Fruit fly (Drosophila melanogaster) whole organism, embryonic: Measurements from ENCODE around the gene unk.

Source experiments
- ATbp ChIP-seq: fragments of 200-800 bp; sonication (Bioruptor generic); optimal IDR thresholded peaks from 2 replicates; lab custom pipeline; 2017; ENCODE audit warnings: missing biosample characterization, mild to moderate bottlenecking, missing genetic modification characterization, missing genetic modification reagents
- Aef1 ChIP-seq: fragments of 200-800 bp; sonication (Bioruptor generic); IDR thresholded peaks from 3 replicates; pipeline ENCODE4 v1.3.6; 2022; ENCODE audit warnings: missing biosample characterization, missing genetic modification characterization
- BEAF-32 ChIP-seq: fragments of 200-800 bp; sonication (Bioruptor generic); optimal IDR thresholded peaks from 3 replicates; lab custom pipeline; 2017; ENCODE audit warnings: missing biosample characterization, missing genetic modification characterization, mild to moderate bottlenecking, moderate library complexity, missing genetic modification reagents
- Bdp1 ChIP-seq: fragments of 200-800 bp; sonication (Bioruptor generic); optimal IDR thresholded peaks from 3 replicates; lab custom pipeline; 2016; ENCODE audit warnings: missing biosample characterization, missing genetic modification characterization
- BtbVII ChIP-seq: fragments of 200-800 bp; sonication (Bioruptor generic); optimal IDR thresholded peaks from 3 replicates; lab custom pipeline; 2017; ENCODE audit warnings: missing biosample characterization, mild to moderate bottlenecking, missing genetic modification characterization
- CG11093 ChIP-seq: fragments of 200-800 bp; sonication (Bioruptor generic); IDR thresholded peaks from 3 replicates; pipeline ENCODE4 v1.3.6; 2022; ENCODE audit warnings: missing biosample characterization, missing genetic modification characterization
- CG1233 ChIP-seq: fragments of 200-800 bp; sonication (Bioruptor generic); optimal IDR thresholded peaks from 4 replicates; lab custom pipeline; 2018; ENCODE audit warnings: missing biosample characterization, mild to moderate bottlenecking, missing genetic modification characterization
- CG18764 ChIP-seq: fragments of 200-800 bp; sonication (Bioruptor generic); optimal IDR thresholded peaks from 3 replicates; lab custom pipeline; 2016; ENCODE audit warnings: missing biosample characterization, missing genetic modification characterization
- CG2199 ChIP-seq: fragments of 200-800 bp; sonication (Bioruptor generic); IDR thresholded peaks from 3 replicates; pipeline ENCODE4 v1.3.6; 2022; ENCODE audit warnings: missing biosample characterization, missing genetic modification characterization
- CG30020 ChIP-seq: fragments of 200-800 bp; optimal IDR thresholded peaks from 2 replicates; lab custom pipeline; 2019; ENCODE audit warnings: missing biosample characterization, mild to moderate bottlenecking, missing genetic modification characterization, moderate library complexity
- CG30403 ChIP-seq: fragments of 200-800 bp; sonication (Bioruptor generic); optimal IDR thresholded peaks from 3 replicates; lab custom pipeline; 2016; ENCODE audit warnings: missing biosample characterization, missing genetic modification characterization
- CG31441 ChIP-seq: fragments of 200-800 bp; sonication (Bioruptor generic); IDR thresholded peaks from 2 replicates; pipeline ENCODE4 v1.3.6; 2022; ENCODE audit warnings: missing biosample characterization, missing genetic modification characterization
- CG33213 ChIP-seq: fragments of 200-800 bp; sonication (Bioruptor generic); optimal IDR thresholded peaks from 3 replicates; lab custom pipeline; 2016; ENCODE audit warnings: missing biosample characterization, missing genetic modification characterization
- CG34376 ChIP-seq: fragments of 200-800 bp; sonication (Bioruptor generic); optimal IDR thresholded peaks from 2 replicates; lab custom pipeline; 2018; ENCODE audit warnings: missing biosample characterization, mild to moderate bottlenecking, missing genetic modification characterization
- CG3995 ChIP-seq: fragments of 200-800 bp; sonication (Bioruptor generic); optimal IDR thresholded peaks from 3 replicates; lab custom pipeline; 2016; ENCODE audit warnings: missing biosample characterization, missing genetic modification characterization
- CG4328 ChIP-seq: fragments of 200-800 bp; sonication (Bioruptor generic); optimal IDR thresholded peaks from 3 replicates; lab custom pipeline; 2017; ENCODE audit warnings: missing biosample characterization, missing genetic modification reagents, missing genetic modification characterization
- CG4404 ChIP-seq: fragments of 200-800 bp; sonication (Bioruptor generic); IDR thresholded peaks from 2 replicates; pipeline ENCODE4 v1.3.6; 2022; ENCODE audit warnings: missing biosample characterization, missing genetic modification characterization
- CG4617 ChIP-seq: fragments of 200-800 bp; sonication (Bioruptor generic); optimal IDR thresholded peaks from 3 replicates; lab custom pipeline; 2016; ENCODE audit warnings: missing biosample characterization, missing genetic modification characterization, borderline replicate concordance
- CG6689 ChIP-seq: fragments of 200-800 bp; sonication (Bioruptor generic); IDR thresholded peaks from 2 replicates; pipeline ENCODE4 v1.3.6; 2022; ENCODE audit warnings: missing biosample characterization, missing genetic modification characterization
- CG9437 ChIP-seq: fragments of 200-800 bp; sonication (Bioruptor generic); optimal IDR thresholded peaks from 2 replicates; lab custom pipeline; 2018; ENCODE audit warnings: missing biosample characterization, mild to moderate bottlenecking, missing genetic modification characterization
- CG9727 ChIP-seq: fragments of 200-800 bp; sonication (Bioruptor generic); optimal IDR thresholded peaks from 3 replicates; lab custom pipeline; 2017; ENCODE audit warnings: missing biosample characterization, mild to moderate bottlenecking, missing genetic modification characterization
- Dll ChIP-seq: fragments of 200-800 bp; sonication (Bioruptor generic); IDR thresholded peaks from 4 replicates; pipeline ENCODE4 v1.3.6; 2022; ENCODE audit warnings: missing biosample characterization, missing genetic modification characterization; ENCODE audit not compliant: partially characterized antibody
- E2f1 ChIP-seq: fragments of 200-800 bp; sonication (Bioruptor generic); IDR thresholded peaks from 2 replicates; pipeline ENCODE4 v1.3.6; 2022; ENCODE audit warnings: missing biosample characterization, missing genetic modification characterization
- Eip74EF ChIP-seq, 2 experiments: fragments of 200-800 bp in 1 of 2; fragments of >200 bp in 1 of 2; sonication (Bioruptor generic) in 1 of 2; optimal IDR thresholded peaks; 2 replicates each; lab custom pipeline; 2017 to 2019; ENCODE audit warnings: missing biosample characterization in 2 of 2, missing genetic modification characterization in 2 of 2, mild to moderate bottlenecking in 1 of 2, moderate library complexity in 1 of 2
- Myb ChIP-seq: fragments of 200-800 bp; sonication (Bioruptor generic); optimal IDR thresholded peaks from 2 replicates; lab custom pipeline; 2016; ENCODE audit warnings: missing biosample characterization, missing genetic modification characterization
- Neu2 ChIP-seq: fragments of 200-800 bp; sonication (Bioruptor generic); optimal IDR thresholded peaks from 3 replicates; lab custom pipeline; 2016; ENCODE audit warnings: missing biosample characterization, missing genetic modification characterization, borderline replicate concordance
- Opbp ChIP-seq: fragments of 200-800 bp; sonication (Bioruptor generic); IDR thresholded peaks from 3 replicates; pipeline ENCODE4 v1.3.6; 2022; ENCODE audit warnings: missing biosample characterization, missing genetic modification characterization; ENCODE audit not compliant: partially characterized antibody
- Ptx1 ChIP-seq: fragments of 200-800 bp; sonication (Bioruptor generic); IDR thresholded peaks from 2 replicates; pipeline ENCODE4 v1.3.6; 2022; ENCODE audit warnings: missing biosample characterization, missing genetic modification characterization
- Ravus ChIP-seq: fragments of 200-800 bp; sonication (Bioruptor generic); IDR thresholded peaks from 2 replicates; pipeline ENCODE4 v1.3.6; 2022; ENCODE audit warnings: missing biosample characterization, missing genetic modification characterization
- TFAM ChIP-seq: fragments of 200-800 bp; sonication (Bioruptor generic); optimal IDR thresholded peaks from 2 replicates; lab custom pipeline; 2017; ENCODE audit warnings: missing biosample characterization, missing genetic modification characterization, inconsistent platforms
- al ChIP-seq: fragments of 200-800 bp; sonication (Bioruptor generic); IDR thresholded peaks from 2 replicates; pipeline ENCODE4 v1.3.6; 2022; ENCODE audit warnings: missing biosample characterization, missing genetic modification characterization
- ato ChIP-seq: fragments of 200-800 bp; sonication (Bioruptor generic); IDR thresholded peaks from 2 replicates; pipeline ENCODE4 v1.3.6; 2022; ENCODE audit warnings: missing biosample characterization, missing genetic modification characterization; ENCODE audit not compliant: partially characterized antibody
- bowl ChIP-seq: fragments of 200-800 bp; sonication (Bioruptor generic); IDR thresholded peaks from 2 replicates; pipeline ENCODE4 v1.3.6; 2022; ENCODE audit warnings: missing biosample characterization, missing genetic modification characterization
- chinmo ChIP-seq: fragments of 200-800 bp; sonication (Bioruptor generic); IDR thresholded peaks from 4 replicates; pipeline ENCODE4 v1.3.6; 2022; ENCODE audit warnings: missing biosample characterization, missing genetic modification characterization; ENCODE audit not compliant: partially characterized antibody
- chn ChIP-seq: fragments of 200-800 bp; sonication (Bioruptor generic); optimal IDR thresholded peaks from 2 replicates; lab custom pipeline; 2016; ENCODE audit warnings: missing biosample characterization, missing genetic modification characterization
- croc ChIP-seq: fragments of 200-800 bp; sonication (Bioruptor generic); conservative IDR thresholded peaks from 3 replicates; pipeline ENCODE4 v1.3.6; 2022; ENCODE audit warnings: missing biosample characterization, missing genetic modification characterization
- fd102C ChIP-seq: fragments of 200-800 bp; sonication (Bioruptor generic); optimal IDR thresholded peaks from 2 replicates; lab custom pipeline; 2018; ENCODE audit warnings: missing biosample characterization, mild to moderate bottlenecking, missing genetic modification characterization, moderate library complexity
- gt ChIP-seq: fragments of 200-800 bp; sonication (Bioruptor generic); IDR thresholded peaks from 2 replicates; pipeline ENCODE4 v1.3.6; 2022; ENCODE audit warnings: missing biosample characterization, missing genetic modification characterization
- hbn ChIP-seq: fragments of 200-800 bp; sonication (Bioruptor generic); IDR thresholded peaks from 2 replicates; pipeline ENCODE4 v1.3.6; 2022; ENCODE audit warnings: missing biosample characterization, missing genetic modification characterization; ENCODE audit not compliant: partially characterized antibody
- insv ChIP-seq, 2 experiments: fragments of 200-800 bp; sonication (Bioruptor generic); optimal IDR thresholded peaks; 3 replicates each; lab custom pipeline; 2016 to 2018; ENCODE audit warnings: missing biosample characterization in 2 of 2, missing genetic modification characterization in 2 of 2
- inv ChIP-seq: fragments of 200-800 bp; sonication (Bioruptor generic); IDR thresholded peaks from 2 replicates; pipeline ENCODE4 v1.3.6; 2022; ENCODE audit warnings: missing biosample characterization, missing genetic modification characterization; ENCODE audit not compliant: partially characterized antibody
- mld ChIP-seq: fragments of 200-800 bp; sonication (Bioruptor generic); IDR thresholded peaks from 3 replicates; pipeline ENCODE4 v1.3.6; 2022; ENCODE audit warnings: missing biosample characterization, missing genetic modification characterization; ENCODE audit not compliant: partially characterized antibody
- nom ChIP-seq: fragments of 200-800 bp; sonication (Bioruptor generic); optimal IDR thresholded peaks from 2 replicates; lab custom pipeline; 2017; ENCODE audit warnings: missing biosample characterization, missing genetic modification characterization, mild to moderate bottlenecking, moderate library complexity, missing genetic modification reagents
- phol ChIP-seq: fragments of 200-800 bp; sonication (Bioruptor generic); optimal IDR thresholded peaks from 3 replicates; lab custom pipeline; 2018; ENCODE audit warnings: missing biosample characterization, mild to moderate bottlenecking, missing genetic modification characterization, moderate library complexity
- run ChIP-seq: fragments of 200-800 bp; sonication (Bioruptor generic); optimal IDR thresholded peaks from 3 replicates; lab custom pipeline; 2018; ENCODE audit warnings: missing biosample characterization, mild to moderate bottlenecking, missing genetic modification characterization
- scrt ChIP-seq: fragments of 200-800 bp; sonication (Bioruptor generic); optimal IDR thresholded peaks from 2 replicates; lab custom pipeline; 2018; ENCODE audit warnings: missing biosample characterization, mild to moderate bottlenecking, missing genetic modification characterization, moderate library complexity
- stc ChIP-seq: fragments of 200-800 bp; sonication (Bioruptor generic); IDR thresholded peaks from 2 replicates; pipeline ENCODE4 v1.3.6; 2022; ENCODE audit warnings: missing biosample characterization, missing genetic modification characterization
- z ChIP-seq: fragments of 200-800 bp; sonication (Bioruptor generic); IDR thresholded peaks from 3 replicates; pipeline ENCODE4 v1.3.6; 2022; ENCODE audit warnings: missing biosample characterization, missing genetic modification characterization
- zfh2 ChIP-seq: fragments of 200-800 bp; sonication (Bioruptor generic); optimal IDR thresholded peaks from 2 replicates; lab custom pipeline; 2016; ENCODE audit warnings: missing biosample characterization, missing genetic modification characterization

Gene unk

DNA sequence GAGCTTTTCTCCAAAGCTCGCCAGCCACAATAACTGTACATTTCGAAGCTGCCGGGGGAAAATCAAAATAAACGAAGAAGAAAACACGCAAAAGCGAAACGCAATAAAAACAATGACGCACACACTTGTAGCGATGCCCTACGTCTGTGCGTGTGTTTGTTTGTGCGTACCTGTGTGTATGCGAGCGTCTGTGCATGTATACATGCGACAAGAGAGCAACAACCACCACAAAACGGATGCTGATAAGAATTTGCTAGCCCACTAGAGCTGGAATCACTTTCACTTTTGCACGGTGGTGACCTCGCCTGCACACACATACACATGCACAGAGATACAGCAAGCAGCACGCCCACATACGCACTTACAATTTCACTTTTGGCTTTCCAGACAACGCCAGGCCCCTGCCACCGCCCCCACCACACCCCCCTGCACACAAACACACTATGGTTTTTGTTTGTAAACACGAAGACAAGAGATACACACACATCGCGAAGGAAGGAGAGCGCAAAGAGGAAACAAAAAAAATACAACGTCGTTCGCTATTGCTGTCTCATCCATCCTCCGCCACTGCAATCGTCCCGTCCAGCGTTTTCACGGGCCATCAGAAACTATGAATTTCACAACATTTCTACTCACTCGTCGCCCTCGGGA is 672 bp downstream of the unk start (continued):
- TF ChIP-seq zfh2 (GFP tag; lab: Kevin White, UChicago) = no peak
- TF ChIP-seq nom = peak; percentile 77
- TF ChIP-seq CG11093 (GFP tag; lab: Robert Waterston, UW) = no peak
- no peak for TF ChIP-seq Ravus (GFP tag; lab: Robert Waterston, UW)
- no peak for TF ChIP-seq CG18764 (GFP tag; lab: Kevin White, UChicago)
- TF ChIP-seq CG30020 (tag; lab: Kevin White, UChicago) = no peak
- TF ChIP-seq phol (tag; lab: Kevin White, UChicago) = no peak
- TF ChIP-seq CG4404 (GFP tag; lab: Robert Waterston, UW) = no peak
- TF ChIP-seq Ptx1 = no peak
- no peak for TF ChIP-seq E2f1
- no peak for TF ChIP-seq Neu2 (GFP tag; lab: Kevin White, UChicago)
- peak; percentile 40 for TF ChIP-seq CG1233 (GFP tag; lab: Kevin White, UChicago)
- peak; percentile 34 for TF ChIP-seq run (tag; lab: Kevin White, UChicago)
- peak; percentile 10 for TF ChIP-seq CG9727 (GFP tag; lab: Kevin White, UChicago)
- TF ChIP-seq Eip74EF (GFP tag; optimal IDR thresholded peaks at IDR 0.05; lab: Kevin White, UChicago) = no peak
- no peak for TF ChIP-seq gt (GFP tag; lab: Robert Waterston, UW)
- no peak for TF ChIP-seq mld (GFP tag; lab: Robert Waterston, UW)
- TF ChIP-seq chinmo (GFP tag; lab: Robert Waterston, UW) = peak; percentile 91
- TF ChIP-seq CG2199 = no peak
- TF ChIP-seq CG4328 (GFP tag; lab: Kevin White, UChicago) = peak; percentile 3
- TF ChIP-seq al = no peak
- TF ChIP-seq croc (GFP tag; lab: Robert Waterston, UW) = no peak; the same call in 2 of the 3 replicates
- no peak; the same call in 3 of the 4 replicates for TF ChIP-seq Dll (GFP tag; lab: Robert Waterston, UW)
- TF ChIP-seq chn (GFP tag; lab: Kevin White, UChicago) = no peak
- no peak for TF ChIP-seq TFAM (GFP tag; lab: Kevin White, UChicago)
- TF ChIP-seq BtbVII (GFP tag; lab: Kevin White, UChicago) = peak; percentile 76
- peak; percentile 42 for TF ChIP-seq CG9437 (GFP tag; lab: Kevin White, UChicago)
- TF ChIP-seq CG6689 (GFP tag; lab: Robert Waterston, UW) = 0 out of 2 replicates have a peak, but pooled peaks have one; percentile 25
- no peak for TF ChIP-seq z (GFP tag; lab: Robert Waterston, UW)
- TF ChIP-seq fd102C (GFP tag; lab: Kevin White, UChicago) = no peak
- TF ChIP-seq Opbp (GFP tag; lab: Robert Waterston, UW) = peak; percentile 58; the same call in 2 of the 3 replicates
- TF ChIP-seq CG4617 = no peak
- TF ChIP-seq inv (GFP tag; lab: Robert Waterston, UW) = no peak
- no peak for TF ChIP-seq CG3995
- no peak for TF ChIP-seq Myb (GFP tag; lab: Kevin White, UChicago)
- TF ChIP-seq ato = no peak
- peak; percentile 91 for TF ChIP-seq scrt (GFP tag; lab: Kevin White, UChicago)
- TF ChIP-seq CG33213 (GFP tag; lab: Kevin White, UChicago) = no peak
- TF ChIP-seq CG30403 = no peak
- no peak; the same call in 1 of the 2 replicates for TF ChIP-seq hbn (GFP tag; lab: Robert Waterston, UW)
- peak; percentile 76 for TF ChIP-seq CG34376 (GFP tag; lab: Kevin White, UChicago)
- no peak for TF ChIP-seq Bdp1
- TF ChIP-seq insv (GFP tag; optimal IDR thresholded peaks at IDR 0.05; lab: Kevin White, UChicago) = peak in 1 of 2 experiments; percentile 95
- no peak for TF ChIP-seq CG31441 (GFP tag; lab: Robert Waterston, UW)
- TF ChIP-seq bowl = no peak
- TF ChIP-seq BEAF-32 (GFP tag; lab: Kevin White, UChicago) = no peak
- TF ChIP-seq Aef1 (GFP tag; lab: Robert Waterston, UW) = no peak
- TF ChIP-seq stc (GFP tag; lab: Robert Waterston, UW) = no peak
- TF ChIP-seq ATbp (GFP tag; lab: Kevin White, UChicago) = peak; percentile 54
